Fruit fly (Drosophila melanogaster) whole organism, embryonic: ENCODE measurements around the gene CG31388.
A peak's percentile ranks its signal among the peaks of the same experiment; 100 is the strongest.

ENCODE experiments used
- Aef1 ChIP-seq: fragments of 200-800 bp; sonication (Bioruptor generic); IDR thresholded peaks from 3 replicates; pipeline ENCODE4 v1.3.6; 2022; ENCODE audit warnings: missing biosample characterization, missing genetic modification characterization
- BtbVII ChIP-seq: fragments of 200-800 bp; sonication (Bioruptor generic); optimal IDR thresholded peaks from 3 replicates; lab custom pipeline; 2017; ENCODE audit warnings: missing biosample characterization, mild to moderate bottlenecking, missing genetic modification characterization
- CG10274 ChIP-seq: fragments of 200-800 bp; sonication (Bioruptor generic); optimal IDR thresholded peaks from 3 replicates; lab custom pipeline; 2017; ENCODE audit warnings: missing biosample characterization, mild to moderate bottlenecking, missing genetic modification characterization
- CG11696 ChIP-seq: fragments of 200-800 bp; sonication (Bioruptor generic); IDR thresholded peaks from 2 replicates; pipeline ENCODE4 v1.3.6; 2022; ENCODE audit warnings: missing biosample characterization, missing genetic modification characterization
- CG14014 ChIP-seq: fragments of 200-800 bp; sonication (Bioruptor generic); IDR thresholded peaks from 2 replicates; pipeline ENCODE4 v1.3.6; 2022; ENCODE audit warnings: missing biosample characterization, missing genetic modification characterization
- CG17359 ChIP-seq: fragments of 200-800 bp; sonication (Bioruptor generic); optimal IDR thresholded peaks from 3 replicates; lab custom pipeline; 2018; ENCODE audit warnings: missing biosample characterization, mild to moderate bottlenecking, missing genetic modification characterization, moderate library complexity
- CG17385 ChIP-seq: fragments of 200-800 bp; sonication (Bioruptor generic); optimal IDR thresholded peaks from 3 replicates; lab custom pipeline; 2018; ENCODE audit warnings: missing biosample characterization, mild to moderate bottlenecking, missing genetic modification characterization
- CG2129 ChIP-seq: fragments of 200-800 bp; sonication (Bioruptor generic); IDR thresholded peaks from 2 replicates; pipeline ENCODE4 v1.3.6; 2022; ENCODE audit warnings: missing biosample characterization, missing genetic modification characterization; ENCODE audit not compliant: partially characterized antibody
- CG2712 ChIP-seq: fragments of 200-800 bp; optimal IDR thresholded peaks from 3 replicates; lab custom pipeline; 2019; ENCODE audit warnings: missing biosample characterization, mild to moderate bottlenecking, missing genetic modification characterization, moderate library complexity
- CG2889 ChIP-seq: fragments of 200-800 bp; sonication (Bioruptor generic); IDR thresholded peaks from 3 replicates; pipeline ENCODE4 v1.3.6; 2022; ENCODE audit warnings: missing biosample characterization, missing genetic modification characterization
- CG31388 ChIP-seq: fragments of 200-800 bp; sonication (Bioruptor generic); optimal IDR thresholded peaks from 2 replicates; lab custom pipeline; 2016; ENCODE audit warnings: missing biosample characterization, missing genetic modification characterization
- CG31441 ChIP-seq: fragments of 200-800 bp; sonication (Bioruptor generic); IDR thresholded peaks from 2 replicates; pipeline ENCODE4 v1.3.6; 2022; ENCODE audit warnings: missing biosample characterization, missing genetic modification characterization
- CG3163 ChIP-seq: fragments of 200-800 bp; sonication (Bioruptor generic); optimal IDR thresholded peaks from 3 replicates; lab custom pipeline; 2016; ENCODE audit warnings: missing biosample characterization, missing genetic modification characterization
- CG34376 ChIP-seq: fragments of 200-800 bp; sonication (Bioruptor generic); optimal IDR thresholded peaks from 2 replicates; lab custom pipeline; 2018; ENCODE audit warnings: missing biosample characterization, mild to moderate bottlenecking, missing genetic modification characterization
- CG3838 ChIP-seq: fragments of 200-800 bp; sonication (Bioruptor generic); optimal IDR thresholded peaks from 3 replicates; lab custom pipeline; 2016; ENCODE audit warnings: missing biosample characterization, missing genetic modification characterization
- CG4820 ChIP-seq: fragments of 200-800 bp; sonication (Bioruptor generic); optimal IDR thresholded peaks from 3 replicates; lab custom pipeline; 2016; ENCODE audit warnings: missing biosample characterization, missing genetic modification characterization
- CG6854 ChIP-seq: fragments of 200-800 bp; sonication (Bioruptor generic); optimal IDR thresholded peaks from 3 replicates; lab custom pipeline; 2017; ENCODE audit warnings: missing biosample characterization, mild to moderate bottlenecking, missing genetic modification characterization
- CG7786 ChIP-seq: fragments of 200-800 bp; sonication (Bioruptor generic); optimal IDR thresholded peaks from 2 replicates; lab custom pipeline; 2016; ENCODE audit warnings: missing biosample characterization, missing genetic modification characterization
- CG8765 ChIP-seq: fragments of 200-800 bp; sonication (Bioruptor generic); IDR thresholded peaks from 2 replicates; pipeline ENCODE4 v1.3.6; 2022; ENCODE audit warnings: missing biosample characterization, missing genetic modification characterization
- CG9876 ChIP-seq: fragments of 200-800 bp; sonication (Bioruptor generic); optimal IDR thresholded peaks from 2 replicates; lab custom pipeline; 2016; ENCODE audit warnings: missing biosample characterization, missing genetic modification characterization
- CG9932 ChIP-seq: fragments of 200-800 bp; sonication (Bioruptor generic); IDR thresholded peaks from 2 replicates; pipeline ENCODE4 v1.3.6; 2022; ENCODE audit warnings: missing biosample characterization, missing genetic modification characterization
- D ChIP-seq, 2 experiments: fragments of 200-800 bp in 1 of 2; fragments of >200 bp in 1 of 2; sonication (Bioruptor generic) in 1 of 2; optimal IDR thresholded peaks; 2 replicates in 1 of 2; 3 replicates in 1 of 2; lab custom pipeline; 2017; ENCODE audit warnings: mild to moderate bottlenecking in 1 of 2, missing biosample characterization in 1 of 2, missing genetic modification characterization in 1 of 2, missing genetic modification reagents in 1 of 2
- Deaf1 ChIP-seq: fragments of 200-800 bp; optimal IDR thresholded peaks from 3 replicates; lab custom pipeline; 2019; ENCODE audit warnings: missing biosample characterization, mild to moderate bottlenecking, missing genetic modification characterization, moderate library complexity
- Doc2 ChIP-seq: fragments of 200-800 bp; sonication (Bioruptor generic); IDR thresholded peaks from 2 replicates; pipeline ENCODE4 v1.3.6; 2022; ENCODE audit warnings: missing biosample characterization, missing genetic modification characterization
- HLH4C ChIP-seq: fragments of 200-800 bp; sonication (Bioruptor generic); IDR thresholded peaks from 3 replicates; pipeline ENCODE4 v1.3.6; 2022; ENCODE audit warnings: missing biosample characterization, missing genetic modification characterization; ENCODE audit not compliant: partially characterized antibody
- HmgD ChIP-seq: fragments of 200-800 bp; sonication (Bioruptor generic); optimal IDR thresholded peaks from 3 replicates; lab custom pipeline; 2016; ENCODE audit warnings: missing biosample characterization, missing genetic modification characterization
- Hr3 ChIP-seq: fragments of 200-800 bp; sonication (Bioruptor generic); optimal IDR thresholded peaks from 3 replicates; lab custom pipeline; 2016; ENCODE audit warnings: missing biosample characterization, missing genetic modification characterization
- Lhr ChIP-seq: fragments of 200-800 bp; sonication (Bioruptor generic); optimal IDR thresholded peaks from 3 replicates; lab custom pipeline; 2017; ENCODE audit warnings: mild to moderate bottlenecking, missing biosample characterization, missing genetic modification reagents, missing genetic modification characterization
- MTF-1 ChIP-seq: fragments of 200-800 bp; sonication (Bioruptor generic); optimal IDR thresholded peaks from 2 replicates; lab custom pipeline; 2018; ENCODE audit warnings: missing biosample characterization, mild to moderate bottlenecking, missing genetic modification characterization, borderline replicate concordance
- Mad ChIP-seq: fragments of 200-800 bp; sonication (Bioruptor generic); optimal IDR thresholded peaks from 2 replicates; lab custom pipeline; 2016; ENCODE audit warnings: missing biosample characterization, missing genetic modification characterization
- Meics ChIP-seq: fragments of 200-800 bp; sonication (Bioruptor generic); optimal IDR thresholded peaks from 2 replicates; lab custom pipeline; 2017; ENCODE audit warnings: missing biosample characterization, mild to moderate bottlenecking, missing genetic modification characterization
- NC2β ChIP-seq: fragments of 200-800 bp; sonication (Bioruptor generic); optimal IDR thresholded peaks from 2 replicates; lab custom pipeline; 2016; ENCODE audit warnings: missing biosample characterization, missing genetic modification characterization
- Nf-YB ChIP-seq: fragments of 200-800 bp; sonication (Bioruptor generic); optimal IDR thresholded peaks from 3 replicates; lab custom pipeline; 2019; ENCODE audit warnings: missing biosample characterization, mild to moderate bottlenecking, missing genetic modification characterization, moderate library complexity
- abd-A ChIP-seq: fragments of 200-800 bp; sonication (Bioruptor generic); optimal IDR thresholded peaks from 3 replicates; lab custom pipeline; 2019; ENCODE audit warnings: missing biosample characterization, mild to moderate bottlenecking, missing genetic modification characterization, moderate library complexity
- az2 ChIP-seq: fragments of 200-800 bp; sonication (Bioruptor generic); optimal IDR thresholded peaks from 3 replicates; lab custom pipeline; 2016; ENCODE audit warnings: missing biosample characterization, missing genetic modification characterization
- ci ChIP-seq: fragments of 200-800 bp; sonication (Bioruptor generic); IDR thresholded peaks from 3 replicates; pipeline ENCODE4 v1.3.6; 2022; ENCODE audit warnings: missing biosample characterization, missing genetic modification characterization
- dmrt99B ChIP-seq: fragments of 200-800 bp; sonication (Bioruptor generic); optimal IDR thresholded peaks from 2 replicates; lab custom pipeline; 2018; ENCODE audit warnings: missing biosample characterization, mild to moderate bottlenecking, missing genetic modification characterization, moderate library complexity
- fd102C ChIP-seq: fragments of 200-800 bp; sonication (Bioruptor generic); optimal IDR thresholded peaks from 2 replicates; lab custom pipeline; 2018; ENCODE audit warnings: missing biosample characterization, mild to moderate bottlenecking, missing genetic modification characterization, moderate library complexity
- gce ChIP-seq: fragments of 200-800 bp; sonication (Bioruptor generic); IDR thresholded peaks from 3 replicates; pipeline ENCODE4 v1.3.6; 2022; ENCODE audit warnings: missing biosample characterization, missing genetic modification characterization
- gro ChIP-seq: fragments of 200-800 bp; sonication (Bioruptor generic); optimal IDR thresholded peaks from 2 replicates; lab custom pipeline; 2016; ENCODE audit warnings: missing biosample characterization, missing genetic modification characterization
- hth ChIP-seq: fragments of >200 bp; optimal IDR thresholded peaks from 2 replicates; lab custom pipeline; 2017; ENCODE audit warnings: inconsistent platforms
- kay ChIP-seq: fragments of 200-800 bp; sonication (Bioruptor generic); optimal IDR thresholded peaks from 2 replicates; lab custom pipeline; 2016; ENCODE audit warnings: missing biosample characterization, missing genetic modification characterization
- otp ChIP-seq: fragments of 200-800 bp; sonication (Bioruptor generic); IDR thresholded peaks from 3 replicates; pipeline ENCODE4, ENCODE4 v1.3.6; 2022; ENCODE audit warnings: missing biosample characterization, missing genetic modification characterization
- pb ChIP-seq: fragments of 200-800 bp; sonication (Bioruptor generic); optimal IDR thresholded peaks from 3 replicates; lab custom pipeline; 2016; ENCODE audit warnings: missing biosample characterization, missing genetic modification characterization
- pnt ChIP-seq: fragments of 200-800 bp; sonication (Bioruptor generic); optimal IDR thresholded peaks from 3 replicates; lab custom pipeline; 2016; ENCODE audit warnings: missing biosample characterization, missing genetic modification characterization
- rib ChIP-seq: fragments of 200-800 bp; sonication (Bioruptor generic); IDR thresholded peaks from 2 replicates; pipeline ENCODE4 v1.3.6; 2022; ENCODE audit warnings: missing biosample characterization, missing genetic modification characterization
- shn ChIP-seq: fragments of 200-800 bp; sonication (Bioruptor generic); optimal IDR thresholded peaks from 3 replicates; lab custom pipeline; 2016; ENCODE audit warnings: missing biosample characterization, missing genetic modification characterization
- tin ChIP-seq: fragments of 200-800 bp; sonication (Bioruptor generic); optimal IDR thresholded peaks from 3 replicates; lab custom pipeline; 2016; ENCODE audit warnings: missing biosample characterization, missing genetic modification characterization
- ttk ChIP-seq: fragments of 200-800 bp; sonication (Bioruptor generic); IDR thresholded peaks from 2 replicates; pipeline ENCODE4 v2.1.2; 2022; ENCODE audit warnings: missing biosample characterization, missing genetic modification characterization
- vnd ChIP-seq: fragments of 200-800 bp; sonication (Bioruptor generic); IDR thresholded peaks from 3 replicates; pipeline ENCODE4 v1.3.6; 2022; ENCODE audit warnings: missing biosample characterization, missing genetic modification characterization; ENCODE audit not compliant: partially characterized antibody
- yki ChIP-seq: fragments of >200 bp; optimal IDR thresholded peaks from 3 replicates; lab custom pipeline; 2018
- zen2 ChIP-seq: fragments of 200-800 bp; sonication (Bioruptor generic); IDR thresholded peaks from 3 replicates; pipeline ENCODE4 v1.3.6; 2022; ENCODE audit warnings: missing biosample characterization, missing genetic modification characterization; ENCODE audit not compliant: partially characterized antibody

Gene CG31388

DNA sequence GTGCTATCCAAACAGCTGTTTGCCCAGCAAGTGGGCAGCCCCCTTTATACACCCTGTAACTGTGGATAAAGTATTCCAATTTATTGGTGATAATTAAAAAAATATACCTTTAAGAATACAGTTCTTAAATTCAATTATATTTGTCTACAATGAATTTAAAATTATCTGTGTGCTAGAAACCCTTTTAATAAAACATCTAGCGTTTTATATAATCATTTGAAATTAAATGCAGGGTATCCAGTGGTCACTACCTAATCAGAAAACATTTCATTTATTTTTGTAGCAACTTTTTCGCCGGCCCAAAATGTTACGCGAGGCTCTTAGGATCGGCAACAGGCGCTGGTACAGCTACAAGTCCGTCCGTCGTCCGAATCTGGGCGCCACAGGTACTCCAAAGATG lies 11.1 kb upstream of the CG31388 start, which contains the start of gene CG17726 (continued):
- TF ChIP-seq CG9932 (peak; percentile 96), Nf-YB (GFP tag; lab: Kevin White, UChicago) (peak; percentile 89), abd-A (tag; lab: Kevin White, UChicago) (no peak), HLH4C (GFP tag; lab: Robert Waterston, UW) (no peak), BtbVII (GFP tag; lab: Kevin White, UChicago) (peak; percentile 94), CG7786 (peak; percentile 87), Deaf1 (tag; lab: Kevin White, UChicago) (peak; percentile 85), CG17385 (GFP tag; lab: Kevin White, UChicago) (peak; percentile 96), Doc2 (peak; percentile 89), CG11696 (GFP tag; lab: Robert Waterston, UW) (peak; percentile 94), CG2889 (GFP tag; lab: Robert Waterston, UW) (peak; percentile 97), CG2129 (GFP tag; lab: Robert Waterston, UW) (no peak), CG3163 (GFP tag; lab: Kevin White, UChicago) (peak; percentile 63), tin (GFP tag; lab: Kevin White, UChicago) (peak; percentile 95), fd102C (peak; percentile 91), CG31388 (GFP tag; lab: Kevin White, UChicago) (peak; percentile 97), ttk (GFP tag; lab: Robert Waterston, UW) (peak; percentile 98), gro (GFP tag; lab: Kevin White, UChicago) (peak; percentile 80), CG4820 (GFP tag; lab: Kevin White, UChicago) (peak; percentile 94), CG34376 (GFP tag; lab: Kevin White, UChicago) (peak; percentile 92), CG9876 (GFP tag; lab: Kevin White, UChicago) (peak; percentile 52), gce (peak; percentile 98), Hr3 (GFP tag; lab: Kevin White, UChicago) (peak; percentile 97), rib (GFP tag; lab: Robert Waterston, UW) (peak; percentile 97), hth (lab: Kevin White, UChicago) (no peak), dmrt99B (tag; lab: Kevin White, UChicago) (peak; percentile 97), CG8765 (GFP tag; lab: Robert Waterston, UW) (peak; percentile 97), CG14014 (peak; percentile 98), HmgD (GFP tag; lab: Kevin White, UChicago) (peak; percentile 62), CG31441 (GFP tag; lab: Robert Waterston, UW) (peak; percentile 98), CG3838 (peak; percentile 85), ci (GFP tag; lab: Robert Waterston, UW) (peak; percentile 99), CG17359 (tag; lab: Kevin White, UChicago) (peak; percentile 98), Mad (GFP tag; lab: Kevin White, UChicago) (peak; percentile 89), CG2712 (tag; lab: Kevin White, UChicago) (peak; percentile 99), pnt (GFP tag; lab: Kevin White, UChicago) (peak; percentile 86), CG6854 (GFP tag; lab: Kevin White, UChicago) (peak; percentile 89), Aef1 (GFP tag; lab: Robert Waterston, UW) (peak; percentile 97), kay (GFP tag; lab: Kevin White, UChicago) (peak; percentile 87), yki (no peak), Meics (GFP tag; lab: Kevin White, UChicago) (peak; percentile 96), MTF-1 (peak; percentile 92), az2 (GFP tag; lab: Kevin White, UChicago) (peak; percentile 98), NC2β (GFP tag; lab: Kevin White, UChicago) (peak; percentile 76), otp (GFP tag; lab: Robert Waterston, UW) (peak; percentile 98), shn (GFP tag; lab: Kevin White, UChicago) (peak; percentile 79), pb (GFP tag; lab: Kevin White, UChicago) (peak; percentile 57), CG10274 (GFP tag; lab: Kevin White, UChicago) (peak; percentile 81), Lhr (peak; percentile 86), D (optimal IDR thresholded peaks at IDR 0.05; lab: Kevin White, UChicago) (no peak), D (GFP tag; optimal IDR thresholded peaks at IDR 0.05; lab: Kevin White, UChicago) (peak; percentile 89), vnd (GFP tag; lab: Robert Waterston, UW) (no peak), zen2 (GFP tag; lab: Robert Waterston, UW) (no peak)
